Worm (Caenorhabditis elegans): Measurements from ENCODE around the gene faah-1.

DNA sequence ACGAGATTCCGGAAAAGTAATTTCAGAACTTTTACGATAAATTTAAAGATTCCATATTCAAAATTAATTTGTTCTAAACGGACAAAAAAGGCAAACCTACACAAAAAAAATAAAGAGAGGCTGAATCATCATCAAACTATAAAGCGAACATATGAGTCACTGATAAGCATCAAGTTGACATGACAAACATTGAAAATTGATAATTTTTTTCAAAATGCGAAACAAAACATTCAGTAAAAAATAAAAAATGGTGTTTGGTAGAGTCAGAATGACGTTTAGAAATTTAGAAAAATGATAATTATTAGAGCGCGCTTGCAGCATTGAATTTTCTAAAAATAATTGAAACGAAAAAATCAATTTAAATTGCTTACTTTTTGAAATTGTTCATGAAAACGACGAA, 40.6 kb downstream of the faah-1 start:
- no peak for TF ChIP-seq unc-39 (tag; optimal IDR thresholded peaks at IDR 0.05)
- no peak for TF ChIP-seq mab-5 (tag; optimal IDR thresholded peaks at IDR 0.05)
- no peak for TF ChIP-seq unc-62 (GFP tag; optimal IDR thresholded peaks at IDR 0.05)
- TF ChIP-seq pha-4 (tag; optimal IDR thresholded peaks at IDR 0.05), result no peak
- TF ChIP-seq blmp-1 (tag; optimal IDR thresholded peaks at IDR 0.05), result no peak
- no peak for TF ChIP-seq tbx-8 (GFP tag; optimal IDR thresholded peaks at IDR 0.05)
- no peak for TF ChIP-seq lsy-2 (tag; optimal IDR thresholded peaks at IDR 0.05)
- no peak for TF ChIP-seq nhr-237 (tag; optimal IDR thresholded peaks at IDR 0.05)
- TF ChIP-seq snpc-4 (tag; optimal IDR thresholded peaks at IDR 0.05), result no peak
- TF ChIP-seq ztf-11 (tag; optimal IDR thresholded peaks at IDR 0.05), result no peak

Data from whole organism, mixed stage, embryonic.